Worm (Caenorhabditis elegans) whole organism, L1 larva: Measurements from ENCODE around the gene srsx-29.

ENCODE experiments used
- C16A3.4 ChIP-seq: fragments of 150-350 bp; optimal IDR thresholded peaks from 2 replicates; lab custom pipeline; 2014; ENCODE audit warnings: missing biosample characterization, missing genetic modification characterization
- C34B4.2 ChIP-seq: sonication (generic microtip); optimal IDR thresholded peaks from 2 replicates; lab custom pipeline; 2017; ENCODE audit warnings: mild to moderate bottlenecking, missing genetic modification characterization, missing compliant biosample characterization
- Y116A8C.19 ChIP-seq: sonication (generic microtip); optimal IDR thresholded peaks from 2 replicates; lab custom pipeline; 2016; ENCODE audit warnings: missing compliant biosample characterization, missing genetic modification characterization, borderline replicate concordance
- aha-1 ChIP-seq: fragments of 150-350 bp; optimal IDR thresholded peaks from 2 replicates; lab custom pipeline; 2014; ENCODE audit warnings: missing biosample characterization, missing genetic modification characterization
- ama-1 ChIP-seq: fragments of 150-350 bp; optimal IDR thresholded peaks from 2 replicates; lab custom pipeline; 2014
- ceh-8 ChIP-seq: fragments of 200-800 bp; sonication (Bioruptor generic); optimal IDR thresholded peaks from 2 replicates; lab custom pipeline; 2018; ENCODE audit warnings: mild to moderate bottlenecking, missing genetic modification characterization, moderate library complexity, missing compliant biosample characterization
- ceh-82 ChIP-seq, 3 experiments: fragments of 150-350 bp in 1 of 3; sonication (generic microtip) in 2 of 3; optimal IDR thresholded peaks; 2 replicates each; lab custom pipeline; 2014 to 2017; ENCODE audit warnings: missing biosample characterization in 3 of 3, missing genetic modification characterization in 3 of 3
- ceh-88 ChIP-seq: fragments of 200-800 bp; sonication (Bioruptor generic); IDR thresholded peaks from 2 replicates; pipeline ENCODE4 v1.3.6; 2022; ENCODE audit warnings: missing genetic modification characterization, missing compliant biosample characterization
- ceh-90 ChIP-seq: sonication (generic microtip); optimal IDR thresholded peaks from 2 replicates; lab custom pipeline; 2016; ENCODE audit warnings: missing genetic modification characterization, missing compliant biosample characterization
- ces-1 ChIP-seq: fragments of 150-350 bp; optimal IDR thresholded peaks from 2 replicates; lab custom pipeline; 2014; ENCODE audit warnings: missing biosample characterization, missing genetic modification reagents, missing genetic modification characterization
- dsc-1 ChIP-seq: sonication (generic microtip); optimal IDR thresholded peaks from 2 replicates; lab custom pipeline; 2016; ENCODE audit warnings: mild to moderate bottlenecking, missing genetic modification characterization, missing compliant biosample characterization
- efl-1 ChIP-seq, 4 experiments: fragments of 150-350 bp; optimal IDR thresholded peaks in 3 of 4; peaks in 1 of 4; 1 replicate in 1 of 4; 2 replicates in 3 of 4; lab custom pipeline; 2014; ENCODE audit warnings: missing biosample characterization in 2 of 4, missing genetic modification characterization in 2 of 4, missing genetic modification reagents in 2 of 4
- egl-13 ChIP-seq: sonication (generic microtip); optimal IDR thresholded peaks from 2 replicates; lab custom pipeline; 2016; ENCODE audit warnings: missing genotype, missing genetic modification reagents, missing genetic modification characterization, missing compliant biosample characterization
- egl-27 ChIP-seq, 2 experiments: fragments of 150-350 bp in 1 of 2; sonication (generic microtip); optimal IDR thresholded peaks; 3 replicates each; lab custom pipeline; 2017 to 2018; ENCODE audit warnings: missing biosample characterization in 2 of 2, missing genetic modification characterization in 2 of 2, missing genetic modification reagents in 2 of 2
- elt-3 ChIP-seq, 6 experiments: fragments of 150-350 bp in 1 of 6; sonication (generic microtip); optimal IDR thresholded peaks; 2 replicates each; lab custom pipeline; 2017 to 2018; ENCODE audit warnings: missing biosample characterization in 6 of 6, missing genetic modification characterization in 6 of 6, inconsistent platforms in 1 of 6
- ets-5 ChIP-seq: fragments of 200-800 bp; sonication (Bioruptor generic); IDR thresholded peaks from 2 replicates; pipeline ENCODE4 v1.3.6; 2022; ENCODE audit warnings: missing genetic modification characterization, missing compliant biosample characterization
- fkh-10 ChIP-seq: sonication (generic microtip); optimal IDR thresholded peaks from 2 replicates; lab custom pipeline; 2017; ENCODE audit warnings: missing biosample characterization, missing genetic modification reagents, missing genetic modification characterization
- fkh-4 ChIP-seq: sonication (generic microtip); optimal IDR thresholded peaks from 2 replicates; lab custom pipeline; 2016; ENCODE audit warnings: missing compliant biosample characterization, missing genetic modification characterization, borderline replicate concordance
- fos-1 ChIP-seq: fragments of 150-350 bp; optimal IDR thresholded peaks from 2 replicates; lab custom pipeline; 2014; ENCODE audit warnings: missing biosample characterization, missing genetic modification characterization
- hpl-2 ChIP-seq: fragments of 150-350 bp; optimal IDR thresholded peaks from 2 replicates; lab custom pipeline; 2014; ENCODE audit warnings: missing biosample characterization, missing genetic modification reagents, missing genetic modification characterization
- irx-1 ChIP-seq: sonication (generic microtip); optimal IDR thresholded peaks from 2 replicates; lab custom pipeline; 2016; ENCODE audit warnings: missing genetic modification characterization, missing compliant biosample characterization
- jun-1 ChIP-seq: fragments of 150-350 bp; optimal IDR thresholded peaks from 2 replicates; lab custom pipeline; 2014; ENCODE audit warnings: missing biosample characterization, missing genetic modification reagents, missing genetic modification characterization
- lin-14 ChIP-seq: fragments of 200-800 bp; sonication (Bioruptor generic); optimal IDR thresholded peaks from 2 replicates; lab custom pipeline; 2018; ENCODE audit warnings: mild to moderate bottlenecking, missing genetic modification characterization, moderate library complexity, missing compliant biosample characterization
- lin-15B ChIP-seq: fragments of 150-350 bp; sonication (generic microtip); optimal IDR thresholded peaks from 3 replicates; lab custom pipeline; 2014; ENCODE audit warnings: missing biosample characterization, missing genetic modification characterization
- lin-35 ChIP-seq, 2 experiments: fragments of 150-350 bp; optimal IDR thresholded peaks; 2 replicates each; lab custom pipeline; 2014; ENCODE audit warnings: missing biosample characterization in 2 of 2, missing genetic modification characterization in 2 of 2, missing genetic modification reagents in 2 of 2
- lir-3 ChIP-seq: sonication (generic microtip); optimal IDR thresholded peaks from 2 replicates; lab custom pipeline; 2016; ENCODE audit warnings: mild to moderate bottlenecking, missing genetic modification characterization, moderate library complexity, missing compliant biosample characterization; ENCODE audit not compliant: poor library complexity
- mab-9 ChIP-seq: fragments of 200-800 bp; sonication (Bioruptor generic); IDR thresholded peaks from 2 replicates; pipeline ENCODE4 v1.3.6; 2022; ENCODE audit warnings: missing genetic modification reagents, missing genetic modification characterization, missing compliant biosample characterization
- mdl-1 ChIP-seq, 2 experiments: fragments of 150-350 bp; optimal IDR thresholded peaks; 2 replicates each; lab custom pipeline; 2014 to 2017; ENCODE audit warnings: missing biosample characterization in 2 of 2, missing genetic modification characterization in 2 of 2, inconsistent platforms in 1 of 2
- mef-2 ChIP-seq: fragments of 150-350 bp; optimal IDR thresholded peaks from 2 replicates; lab custom pipeline; 2014; ENCODE audit warnings: missing biosample characterization, missing genetic modification characterization
- mep-1 ChIP-seq: fragments of 150-350 bp; optimal IDR thresholded peaks from 2 replicates; lab custom pipeline; 2014; ENCODE audit warnings: missing biosample characterization, missing genetic modification characterization
- nhr-12 ChIP-seq: sonication (generic microtip); optimal IDR thresholded peaks from 2 replicates; lab custom pipeline; 2017; ENCODE audit warnings: missing biosample characterization, missing genetic modification characterization
- nhr-19 ChIP-seq: fragments of 200-800 bp; sonication (Bioruptor generic); conservative IDR thresholded peaks from 2 replicates; pipeline ENCODE4 v1.3.6; 2022; ENCODE audit warnings: missing genetic modification characterization, missing compliant biosample characterization
- nhr-20 ChIP-seq: sonication (generic microtip); optimal IDR thresholded peaks from 2 replicates; lab custom pipeline; 2016; ENCODE audit warnings: mild to moderate bottlenecking, missing genetic modification characterization, missing compliant biosample characterization
- nhr-237 ChIP-seq: fragments of 150-350 bp; optimal IDR thresholded peaks from 2 replicates; lab custom pipeline; 2014; ENCODE audit warnings: missing biosample characterization, missing genetic modification characterization
- nhr-47 ChIP-seq: sonication (generic microtip); optimal IDR thresholded peaks from 2 replicates; lab custom pipeline; 2016; ENCODE audit warnings: mild to moderate bottlenecking, missing genetic modification characterization, moderate library complexity, missing compliant biosample characterization
- nhr-76 ChIP-seq: sonication (generic microtip); optimal IDR thresholded peaks from 2 replicates; lab custom pipeline; 2017; ENCODE audit warnings: missing biosample characterization, missing genetic modification characterization
- nhr-84 ChIP-seq: sonication (generic microtip); optimal IDR thresholded peaks from 2 replicates; lab custom pipeline; 2017; ENCODE audit warnings: missing biosample characterization, missing genetic modification characterization
- nhr-85 ChIP-seq: sonication (generic microtip); peaks from one replicate; lab custom pipeline; 2016; ENCODE audit warnings: missing genetic modification characterization, inconsistent platforms, missing compliant biosample characterization
- pag-3 ChIP-seq: sonication (generic microtip); optimal IDR thresholded peaks from 2 replicates; lab custom pipeline; 2017; ENCODE audit warnings: missing genetic modification characterization, mild to moderate bottlenecking, missing compliant biosample characterization, antibody characterized with exemption, borderline replicate concordance; ENCODE audit not compliant: insufficient read depth
- pax-3 ChIP-seq: fragments of 200-800 bp; sonication (Bioruptor generic); optimal IDR thresholded peaks from 2 replicates; lab custom pipeline; 2018; ENCODE audit warnings: mild to moderate bottlenecking, missing genetic modification characterization, moderate library complexity, missing compliant biosample characterization
- rnt-1 ChIP-seq: sonication (generic microtip); optimal IDR thresholded peaks from 2 replicates; lab custom pipeline; 2016; ENCODE audit warnings: mild to moderate bottlenecking, missing genetic modification characterization, moderate library complexity, missing compliant biosample characterization
- snu-23 ChIP-seq: sonication (generic microtip); optimal IDR thresholded peaks from 2 replicates; lab custom pipeline; 2016; ENCODE audit warnings: missing genetic modification characterization, missing compliant biosample characterization
- sox-4 ChIP-seq: sonication (generic microtip); optimal IDR thresholded peaks from 2 replicates; lab custom pipeline; 2016; ENCODE audit warnings: missing genetic modification characterization, missing compliant biosample characterization
- sptf-1 ChIP-seq: fragments of 150-350 bp; optimal IDR thresholded peaks from 2 replicates; lab custom pipeline; 2014; ENCODE audit warnings: missing biosample characterization, missing genetic modification characterization
- sup-37 ChIP-seq: fragments of 200-800 bp; sonication (Bioruptor generic); optimal IDR thresholded peaks from 2 replicates; lab custom pipeline; 2018; ENCODE audit warnings: mild to moderate bottlenecking, missing genetic modification characterization, missing compliant biosample characterization
- swsn-7 ChIP-seq: sonication (generic microtip); optimal IDR thresholded peaks from 2 replicates; lab custom pipeline; 2016; ENCODE audit warnings: missing genetic modification characterization, missing compliant biosample characterization
- unc-130 ChIP-seq: fragments of 150-350 bp; optimal IDR thresholded peaks from 2 replicates; lab custom pipeline; 2017; ENCODE audit warnings: missing biosample characterization, missing genetic modification characterization, inconsistent platforms
- xbp-1 ChIP-seq: sonication (generic microtip); optimal IDR thresholded peaks from 2 replicates; lab custom pipeline; 2016; ENCODE audit warnings: missing genetic modification characterization, missing compliant biosample characterization
- zag-1 ChIP-seq: fragments of 150-350 bp; optimal IDR thresholded peaks from 2 replicates; lab custom pipeline; 2014; ENCODE audit warnings: missing biosample characterization, missing genetic modification characterization
- zip-4 ChIP-seq: fragments of 200-800 bp; sonication (Bioruptor generic); optimal IDR thresholded peaks from 2 replicates; lab custom pipeline; 2018; ENCODE audit warnings: mild to moderate bottlenecking, missing genetic modification characterization, moderate library complexity, missing compliant biosample characterization
- ztf-11 ChIP-seq, 2 experiments: sonication (generic microtip); optimal IDR thresholded peaks; 2 replicates each; lab custom pipeline; 2016 to 2017; ENCODE audit warnings: missing genetic modification characterization in 2 of 2, missing biosample characterization in 1 of 2, missing compliant biosample characterization in 1 of 2
- ztf-4 ChIP-seq: fragments of 150-350 bp; optimal IDR thresholded peaks from 2 replicates; lab custom pipeline; 2014; ENCODE audit warnings: missing biosample characterization, missing genetic modification characterization

The srsx-29 gene

ce11 chrV:10174632-10175075 lies 19.9 kb downstream of the srsx-29 start:
- TF ChIP-seq ceh-88 (GFP tag; lab: Robert Waterston, UW) (peak; percentile 46; the same call in 1 of the 2 replicates), ama-1 (no peak), fos-1 (peak; percentile 74), mdl-1 (tag; optimal IDR thresholded peaks at IDR 0.05; lab: Kevin White, UChicago) (peak in 1 of 2 experiments; percentile 51), nhr-85 (tag; lab: Kevin White, UChicago) (no peak), C34B4.2 (tag; lab: Kevin White, UChicago) (no peak), C16A3.4 (tag; lab: Kevin White, UChicago) (no peak), mab-9 (GFP tag; lab: Robert Waterston, UW) (peak; percentile 9; the same call in 1 of the 2 replicates), egl-13 (peak; percentile 91), jun-1 (tag; lab: Kevin White, UChicago) (peak; percentile 41), nhr-84 (tag; lab: Kevin White, UChicago) (no peak), unc-130 (tag; lab: Kevin White, UChicago) (no peak), nhr-20 (peak; percentile 20), ztf-11 (tag; optimal IDR thresholded peaks at IDR 0.05; lab: Kevin White, UChicago) (peak in 1 of 2 experiments; percentile 25), elt-3 (tag; optimal IDR thresholded peaks at IDR 0.05; lab: Kevin White, UChicago) (no peak), nhr-12 (tag; lab: Kevin White, UChicago) (no peak), xbp-1 (tag; lab: Kevin White, UChicago) (peak; percentile 66), ceh-90 (tag; lab: Kevin White, UChicago) (no peak), ztf-4 (peak; percentile 76), sptf-1 (no peak), lin-35 (GFP tag; optimal IDR thresholded peaks at IDR 0.05; lab: Kevin White, UChicago) (peak in 1 of 2 experiments; percentile 62), pax-3 (tag; lab: Kevin White, UChicago) (peak; percentile 78), rnt-1 (tag; lab: Kevin White, UChicago) (no peak), Y116A8C.19 (no peak), ces-1 (peak; percentile 70), egl-27 (tag; optimal IDR thresholded peaks at IDR 0.05; lab: Kevin White, UChicago) (peak in 1 of 2 experiments; percentile 27), ceh-82 (tag; optimal IDR thresholded peaks at IDR 0.05; lab: Kevin White, UChicago) (peak; percentile 44 to 81 (median 54)), swsn-7 (tag; lab: Kevin White, UChicago) (peak; percentile 85), nhr-76 (tag; lab: Kevin White, UChicago) (no peak), ets-5 (GFP tag; lab: Robert Waterston, UW) (no peak), irx-1 (tag; lab: Kevin White, UChicago) (peak; percentile 55), zip-4 (no peak), fkh-4 (tag; lab: Kevin White, UChicago) (no peak), lir-3 (tag; lab: Kevin White, UChicago) (no peak), fkh-10 (GFP tag; lab: Kevin White, UChicago) (peak; percentile 97), nhr-47 (tag; lab: Kevin White, UChicago) (peak; percentile 87), pag-3 (no peak), nhr-237 (peak; percentile 24), sox-4 (tag; lab: Kevin White, UChicago) (peak; percentile 43), ceh-8 (GFP tag; lab: Kevin White, UChicago) (peak; percentile 77), mep-1 (tag; lab: Kevin White, UChicago) (peak; percentile 55), zag-1 (tag; lab: Kevin White, UChicago) (peak; percentile 75), snu-23 (GFP tag; lab: Kevin White, UChicago) (peak; percentile 71), aha-1 (tag; lab: Kevin White, UChicago) (no peak), mef-2 (tag; lab: Kevin White, UChicago) (peak; percentile 53), sup-37 (GFP tag; lab: Kevin White, UChicago) (no peak), lin-14 (GFP tag; lab: Kevin White, UChicago) (peak; percentile 97), efl-1 (optimal IDR thresholded peaks at IDR 0.05; lab: Kevin White, UChicago) (peak; percentile 44 to 53), efl-1 (GFP tag; optimal IDR thresholded peaks at IDR 0.05 in 1 of 2; lab: Kevin White, UChicago) (peak in 1 of 2 experiments; percentile 19), dsc-1 (tag; lab: Kevin White, UChicago) (peak; percentile 68), lin-15B (tag; lab: Kevin White, UChicago) (peak; percentile 5), nhr-19 (GFP tag; lab: Robert Waterston, UW) (peak; percentile 46), hpl-2 (GFP tag; lab: Kevin White, UChicago) (no peak)
